Fruit fly (Drosophila melanogaster) whole organism, wandering third instar larva: ENCODE results near the gene CG44428.
A peak's percentile ranks its signal among the peaks of the same experiment; 100 is the strongest.

Experiments used
- Abd-B ChIP-seq: fragments of >200 bp; optimal IDR thresholded peaks from 2 replicates; lab custom pipeline; 2017; ENCODE audit warnings: missing biosample characterization, missing genetic modification characterization
- CG32264 ChIP-seq: fragments of 200-800 bp; sonication (Bioruptor generic); optimal IDR thresholded peaks from 2 replicates; lab custom pipeline; 2016; ENCODE audit warnings: missing biosample characterization, missing genetic modification characterization
- CG9705 ChIP-seq: fragments of 200-800 bp; sonication (Bioruptor generic); optimal IDR thresholded peaks from 2 replicates; lab custom pipeline; 2018; ENCODE audit warnings: missing biosample characterization, mild to moderate bottlenecking, missing genetic modification characterization
- Dfd ChIP-seq: fragments of >200 bp; optimal IDR thresholded peaks from 2 replicates; lab custom pipeline; 2017; ENCODE audit warnings: missing biosample characterization, missing genetic modification characterization
- Dif ChIP-seq: fragments of 200-275, 200-300 bp; sonication (Bioruptor generic); optimal IDR thresholded peaks from 2 replicates; lab custom pipeline; 2018; ENCODE audit warnings: missing biosample characterization, missing genetic modification characterization; ENCODE audit not compliant: partially characterized antibody
- GATAd ChIP-seq: sonication (Bioruptor generic); optimal IDR thresholded peaks from 2 replicates; lab custom pipeline; 2016; ENCODE audit warnings: missing biosample characterization, missing genetic modification characterization
- HLH106 ChIP-seq: fragments of 200-800 bp; optimal IDR thresholded peaks from 3 replicates; lab custom pipeline; 2019; ENCODE audit warnings: missing biosample characterization, mild to moderate bottlenecking, missing genetic modification characterization, moderate library complexity
- Hnf4 ChIP-seq: fragments of 200-800 bp; sonication (Bioruptor generic); optimal IDR thresholded peaks from 2 replicates; lab custom pipeline; 2016; ENCODE audit warnings: missing biosample characterization, mild to moderate bottlenecking, missing genetic modification characterization
- Hr78 ChIP-seq: fragments of >200 bp; optimal IDR thresholded peaks from 2 replicates; lab custom pipeline; 2017; ENCODE audit warnings: missing biosample characterization, missing genetic modification characterization
- Hr83 ChIP-seq: fragments of 200-300 bp; sonication (Bioruptor generic); optimal IDR thresholded peaks from 2 replicates; lab custom pipeline; 2016; ENCODE audit warnings: missing biosample characterization, mild to moderate bottlenecking, missing genetic modification characterization, moderate library complexity; ENCODE audit not compliant: poor library complexity, severe bottlenecking
- Jra ChIP-seq: sonication (Bioruptor generic); optimal IDR thresholded peaks from 2 replicates; lab custom pipeline; 2016; ENCODE audit warnings: missing biosample characterization, missing genetic modification characterization
- Mio ChIP-seq: sonication (Bioruptor generic); optimal IDR thresholded peaks from 2 replicates; lab custom pipeline; 2016; ENCODE audit warnings: missing biosample characterization, missing genetic modification characterization
- Myc ChIP-seq: fragments of >200 bp; optimal IDR thresholded peaks from 2 replicates; lab custom pipeline; 2017
- OdsH ChIP-seq: fragments of 200-800 bp; sonication (Bioruptor generic); optimal IDR thresholded peaks from 2 replicates; lab custom pipeline; 2016; ENCODE audit warnings: missing biosample characterization, mild to moderate bottlenecking, missing genetic modification characterization
- Rel ChIP-seq, 2 experiments: fragments of 200-800 bp; sonication (Bioruptor generic) in 1 of 2; optimal IDR thresholded peaks; 2 replicates in 1 of 2; 3 replicates in 1 of 2; lab custom pipeline; 2016 to 2019; ENCODE audit warnings: mild to moderate bottlenecking in 2 of 2, missing biosample characterization in 2 of 2, missing genetic modification characterization in 2 of 2, moderate library complexity in 1 of 2
- Sp1 ChIP-seq: fragments of 200-800 bp; sonication (Bioruptor generic); optimal IDR thresholded peaks from 3 replicates; lab custom pipeline; 2019; ENCODE audit warnings: missing biosample characterization, mild to moderate bottlenecking, missing genetic modification characterization, moderate library complexity
- Vsx2 ChIP-seq: fragments of 200-300, 225-300 bp; sonication (Bioruptor generic); optimal IDR thresholded peaks from 2 replicates; lab custom pipeline; 2018; ENCODE audit warnings: missing biosample characterization, missing genetic modification characterization; ENCODE audit not compliant: partially characterized antibody
- br ChIP-seq: fragments of 200-800 bp; sonication (Bioruptor generic); optimal IDR thresholded peaks from 2 replicates; lab custom pipeline; 2016; ENCODE audit warnings: missing biosample characterization, missing genetic modification characterization
- brk ChIP-seq: fragments of 200-800 bp; sonication (Bioruptor generic); optimal IDR thresholded peaks from 2 replicates; lab custom pipeline; 2016; ENCODE audit warnings: missing biosample characterization, mild to moderate bottlenecking, missing genetic modification characterization
- dl ChIP-seq, 2 experiments: fragments of 175-275, 200-275 bp in 1 of 2; fragments of 200-275 bp in 1 of 2; sonication (Bioruptor generic); optimal IDR thresholded peaks; lab custom pipeline; 2018; ENCODE audit warnings: mild to moderate bottlenecking in 2 of 2, missing biosample characterization in 2 of 2, missing genetic modification characterization in 2 of 2, moderate library complexity in 2 of 2; ENCODE audit not compliant: partially characterized antibody in 2 of 2, insufficient read depth in 1 of 2
- dmrt93B ChIP-seq: fragments of 200-800 bp; sonication (Bioruptor generic); optimal IDR thresholded peaks from 2 replicates; lab custom pipeline; 2018; ENCODE audit warnings: missing biosample characterization, mild to moderate bottlenecking, missing genetic modification characterization
- dsf ChIP-seq: sonication (Bioruptor generic); optimal IDR thresholded peaks from 2 replicates; lab custom pipeline; 2016; ENCODE audit warnings: missing biosample characterization, missing genetic modification characterization, borderline replicate concordance
- ey ChIP-seq: fragments of 200-800 bp; sonication (Bioruptor generic); optimal IDR thresholded peaks from 2 replicates; lab custom pipeline; 2016; ENCODE audit warnings: missing biosample characterization, missing genetic modification characterization
- foxo ChIP-seq, 2 experiments: fragments of 200-800 bp; sonication (Bioruptor generic); optimal IDR thresholded peaks; 2 replicates in 1 of 2; 3 replicates in 1 of 2; lab custom pipeline; 2016 to 2017; ENCODE audit warnings: missing biosample characterization in 2 of 2, missing genetic modification characterization in 2 of 2
- fru ChIP-seq: fragments of 200-800 bp; sonication (Bioruptor generic); optimal IDR thresholded peaks from 3 replicates; lab custom pipeline; 2016; ENCODE audit warnings: missing biosample characterization, mild to moderate bottlenecking, missing genetic modification characterization
- h ChIP-seq: fragments of 200-800 bp; sonication (Bioruptor generic); optimal IDR thresholded peaks from 3 replicates; lab custom pipeline; 2016; ENCODE audit warnings: missing biosample characterization, mild to moderate bottlenecking, missing genetic modification characterization
- lola ChIP-seq: fragments of >200 bp; optimal IDR thresholded peaks from 2 replicates; lab custom pipeline; 2017; ENCODE audit warnings: missing biosample characterization, missing genetic modification characterization
- psq ChIP-seq: fragments of 200-800 bp; sonication (Bioruptor generic); optimal IDR thresholded peaks from 3 replicates; lab custom pipeline; 2017; ENCODE audit warnings: missing biosample characterization, mild to moderate bottlenecking, missing genetic modification characterization, moderate library complexity
- rgr ChIP-seq: fragments of 200-800 bp; sonication (Bioruptor generic); optimal IDR thresholded peaks from 3 replicates; lab custom pipeline; 2016; ENCODE audit warnings: missing biosample characterization, mild to moderate bottlenecking, missing genetic modification characterization
- sage ChIP-seq: fragments of 200-800 bp; sonication (Bioruptor generic); optimal IDR thresholded peaks from 2 replicates; lab custom pipeline; 2016; ENCODE audit warnings: missing biosample characterization, mild to moderate bottlenecking, missing genetic modification characterization
- sv ChIP-seq: fragments of 200-800 bp; sonication (Bioruptor generic); optimal IDR thresholded peaks from 3 replicates; lab custom pipeline; 2016; ENCODE audit warnings: missing biosample characterization, missing genetic modification characterization
- tai ChIP-seq: sonication (Bioruptor generic); optimal IDR thresholded peaks from 2 replicates; lab custom pipeline; 2016; ENCODE audit warnings: missing biosample characterization, missing genetic modification characterization
- usp ChIP-seq: fragments of >200 bp; optimal IDR thresholded peaks from 2 replicates; lab custom pipeline; 2017; ENCODE audit warnings: missing biosample characterization, missing genetic modification characterization

CG44428 gene

dm6 chrX:13568841-13569240, 38.8 kb upstream of the CG44428 start:
- TF ChIP-seq Dif (no peak), Vsx2 (no peak), brk (no peak), tai (GFP tag; lab: Kevin White, UChicago) (no peak), sage (no peak), dmrt93B (GFP tag; lab: Kevin White, UChicago) (no peak), Sp1 (GFP tag; lab: Kevin White, UChicago) (no peak), dl (GFP tag; optimal IDR thresholded peaks at IDR 0.05; lab: Kevin White, UChicago; ENCODE audit: insufficient read depth in 1 of 2, partially characterized antibody in 2 of 2) (no peak), Myc (lab: Kevin White, UChicago) (no peak), CG9705 (GFP tag; lab: Kevin White, UChicago) (no peak), ey (no peak), Abd-B (GFP tag; lab: Kevin White, UChicago) (no peak), br (GFP tag; lab: Kevin White, UChicago) (no peak), fru (GFP tag; lab: Kevin White, UChicago) (no peak), Rel (GFP tag; optimal IDR thresholded peaks at IDR 0.05; lab: Kevin White, UChicago) (no peak), Rel (tag; optimal IDR thresholded peaks at IDR 0.05; lab: Kevin White, UChicago) (no peak)

DNA sequence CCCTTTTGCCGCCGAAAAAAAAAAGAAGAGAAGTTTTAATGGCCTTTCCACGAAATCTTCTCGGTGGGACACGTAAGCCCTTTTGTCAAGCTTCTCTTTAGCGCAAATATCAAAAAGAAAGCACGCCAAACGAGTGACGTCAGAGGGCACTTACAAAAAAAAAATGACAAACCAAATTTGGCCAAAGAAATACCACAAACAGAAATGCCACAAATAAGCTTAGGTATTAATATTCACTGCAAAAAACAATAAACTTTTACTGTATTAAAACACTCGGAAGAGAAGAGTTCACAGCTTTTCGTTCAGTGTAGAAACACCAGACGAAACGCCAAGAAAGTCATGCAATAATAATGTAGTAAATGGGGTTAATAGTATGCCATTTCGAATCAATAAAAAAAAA, 38.1 kb upstream of the CG44428 start:
- TF ChIP-seq Hr83 (GFP tag; lab: Kevin White, UChicago) (no peak), Vsx2 (no peak), Jra (GFP tag; lab: Kevin White, UChicago) (no peak), Dfd (GFP tag; lab: Kevin White, UChicago) (no peak), fru (GFP tag; lab: Kevin White, UChicago) (peak; percentile 57), foxo (GFP tag; optimal IDR thresholded peaks at IDR 0.05; lab: Kevin White, UChicago) (peak in 1 of 2 experiments; percentile 52), Dif (no peak), lola (GFP tag; lab: Kevin White, UChicago) (no peak), dsf (GFP tag; lab: Kevin White, UChicago) (no peak), Mio (GFP tag; lab: Kevin White, UChicago) (no peak), psq (GFP tag; lab: Kevin White, UChicago) (peak; percentile 25), Hnf4 (GFP tag; lab: Kevin White, UChicago) (peak; percentile 22), GATAd (no peak), h (peak; percentile 32), CG9705 (GFP tag; lab: Kevin White, UChicago) (no peak), rgr (GFP tag; lab: Kevin White, UChicago) (peak; percentile 16), ey (peak; percentile 38), Rel (GFP tag; optimal IDR thresholded peaks at IDR 0.05; lab: Kevin White, UChicago) (no peak), Rel (tag; optimal IDR thresholded peaks at IDR 0.05; lab: Kevin White, UChicago) (no peak), dmrt93B (GFP tag; lab: Kevin White, UChicago) (no peak), br (GFP tag; lab: Kevin White, UChicago) (peak; percentile 41)

dm6 chrX:13565490-13566156, 35.6 kb upstream of the CG44428 start:
- TF ChIP-seq Hr78 (no peak), Vsx2 (no peak), usp (GFP tag; lab: Kevin White, UChicago) (no peak), Hnf4 (GFP tag; lab: Kevin White, UChicago) (no peak), dsf (GFP tag; lab: Kevin White, UChicago) (no peak), HLH106 (no peak), tai (GFP tag; lab: Kevin White, UChicago) (no peak)

DNA sequence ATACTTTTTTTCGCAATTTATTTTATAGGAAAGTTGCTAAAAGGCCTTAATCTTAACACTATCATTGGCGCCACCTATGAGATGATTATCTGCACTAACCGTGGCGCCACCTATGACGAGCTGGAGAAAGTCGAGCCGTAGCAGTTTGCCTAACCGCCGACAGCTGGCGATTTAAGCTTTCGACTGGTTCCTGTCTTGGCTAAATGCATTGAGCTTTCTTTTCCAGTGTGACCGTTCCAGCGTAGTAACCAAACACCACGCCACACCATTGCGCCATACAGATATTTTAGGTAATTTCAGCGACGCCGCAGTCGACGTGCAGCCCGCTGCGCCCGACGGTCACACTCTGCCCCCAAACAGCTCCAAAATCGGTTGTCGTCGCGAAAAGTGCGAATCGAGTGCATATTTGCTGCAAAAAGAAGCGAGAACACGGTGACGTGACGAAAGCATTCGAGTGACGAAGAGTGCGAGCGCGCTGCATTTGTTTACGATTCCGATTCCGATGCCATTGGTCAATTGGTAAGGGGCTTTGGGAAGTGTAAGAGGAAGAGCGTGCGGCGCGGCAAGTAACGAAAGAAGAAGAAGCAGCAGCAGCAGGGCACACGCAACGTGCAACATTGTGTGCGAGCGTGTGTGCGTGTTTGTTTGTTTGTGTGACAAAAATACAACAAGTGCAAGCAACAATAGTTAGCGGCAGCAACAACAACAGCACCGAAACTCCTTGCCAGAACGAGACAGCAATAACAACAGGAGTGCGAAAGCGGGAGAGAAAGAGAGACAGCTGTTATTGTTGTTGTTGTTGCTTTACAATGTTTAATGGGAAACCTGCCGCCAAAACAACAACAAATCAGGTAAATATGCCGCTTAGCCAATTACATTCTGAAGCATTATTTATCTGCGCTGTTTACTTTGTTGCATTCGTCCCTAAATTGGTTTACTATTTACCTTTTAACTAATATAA, 33.7 kb upstream of the CG44428 start, which contains the start of the genes CG46311 and Tpst:
CG46311 (plus strand) TSS at position 341 of the 961 bp plus-strand sequence.
Tpst (plus strand) TSS at position 341 of the 961 bp plus-strand sequence.
- TF ChIP-seq Dfd (GFP tag; lab: Kevin White, UChicago): no peak
- peak; percentile 71 for TF ChIP-seq Myc (lab: Kevin White, UChicago)
- peak; percentile 48 for TF ChIP-seq Hnf4 (GFP tag; lab: Kevin White, UChicago)
- no peak for TF ChIP-seq CG32264 (GFP tag; lab: Kevin White, UChicago)
- peak; percentile 24 for TF ChIP-seq sv (GFP tag; lab: Kevin White, UChicago)
- TF ChIP-seq foxo (GFP tag; optimal IDR thresholded peaks at IDR 0.05; lab: Kevin White, UChicago): peak in 1 of 2 experiments; percentile 71
- peak; percentile 40 for TF ChIP-seq fru (GFP tag; lab: Kevin White, UChicago)
- TF ChIP-seq h: peak; percentile 54
- TF ChIP-seq Dif: peak; percentile 44
- TF ChIP-seq tai (GFP tag; lab: Kevin White, UChicago): peak; percentile 47
- peak; percentile 35 for TF ChIP-seq br (GFP tag; lab: Kevin White, UChicago)
- TF ChIP-seq ey: peak; percentile 28
- no peak for TF ChIP-seq usp (GFP tag; lab: Kevin White, UChicago)
- peak; percentile 41 for TF ChIP-seq psq (GFP tag; lab: Kevin White, UChicago)
- TF ChIP-seq brk: no peak
- peak; percentile 1 for TF ChIP-seq Jra (GFP tag; lab: Kevin White, UChicago)
- peak; percentile 22 for TF ChIP-seq CG9705 (GFP tag; lab: Kevin White, UChicago)
- TF ChIP-seq Rel (GFP tag; optimal IDR thresholded peaks at IDR 0.05; lab: Kevin White, UChicago): no peak
- peak; percentile 50 for TF ChIP-seq Rel (tag; optimal IDR thresholded peaks at IDR 0.05; lab: Kevin White, UChicago)
- TF ChIP-seq OdsH (GFP tag; lab: Kevin White, UChicago): peak; percentile 53
- no peak for TF ChIP-seq lola (GFP tag; lab: Kevin White, UChicago)
- TF ChIP-seq Hr83 (GFP tag; lab: Kevin White, UChicago): peak; percentile 9
- TF ChIP-seq HLH106: peak; percentile 43
- no peak for TF ChIP-seq dsf (GFP tag; lab: Kevin White, UChicago)
- peak; percentile 49 for TF ChIP-seq Sp1 (GFP tag; lab: Kevin White, UChicago)
- TF ChIP-seq Mio (GFP tag; lab: Kevin White, UChicago): no peak
- TF ChIP-seq rgr (GFP tag; lab: Kevin White, UChicago): peak; percentile 46
